Fruit fly (Drosophila melanogaster) whole organism, adult: Measurements from ENCODE around the gene CG31751.

Experiments used
- CG11617 ChIP-seq: fragments of 200-800 bp; sonication (Bioruptor generic); optimal IDR thresholded peaks from 2 replicates; lab custom pipeline; 2017; ENCODE audit warnings: mild to moderate bottlenecking, missing biosample characterization, missing genetic modification reagents, missing genetic modification characterization
- CG12768 ChIP-seq: fragments of 200-800 bp; sonication (Bioruptor generic); optimal IDR thresholded peaks from 2 replicates; lab custom pipeline; 2017; ENCODE audit warnings: missing biosample characterization, missing genetic modification characterization, mild to moderate bottlenecking, moderate library complexity, missing genetic modification reagents
- CG14711 ChIP-seq: fragments of 200-800 bp; sonication (Bioruptor generic); optimal IDR thresholded peaks from 2 replicates; lab custom pipeline; 2018; ENCODE audit warnings: missing biosample characterization, mild to moderate bottlenecking, missing genetic modification characterization, moderate library complexity
- CG1620 ChIP-seq: fragments of 200-800 bp; sonication (Bioruptor generic); optimal IDR thresholded peaks from 2 replicates; lab custom pipeline; 2016; ENCODE audit warnings: missing biosample characterization, missing genetic modification characterization
- CG33017 ChIP-seq: fragments of 200-800 bp; sonication (Bioruptor generic); optimal IDR thresholded peaks from 2 replicates; lab custom pipeline; 2018; ENCODE audit warnings: missing biosample characterization, mild to moderate bottlenecking, missing genetic modification characterization, moderate library complexity
- CG5204 ChIP-seq: fragments of 200-800 bp; sonication (Bioruptor generic); optimal IDR thresholded peaks from 2 replicates; lab custom pipeline; 2016; ENCODE audit warnings: missing biosample characterization, missing genetic modification characterization
- CG7045 ChIP-seq: fragments of 200-800 bp; sonication (Bioruptor generic); optimal IDR thresholded peaks from 2 replicates; lab custom pipeline; 2017; ENCODE audit warnings: missing biosample characterization, mild to moderate bottlenecking, missing genetic modification characterization
- CG7101 ChIP-seq: fragments of 200-800 bp; sonication (Bioruptor generic); optimal IDR thresholded peaks from 2 replicates; lab custom pipeline; 2018; ENCODE audit warnings: missing biosample characterization, mild to moderate bottlenecking, missing genetic modification characterization, moderate library complexity
- Clk ChIP-seq: fragments of 200-800 bp; sonication (Bioruptor generic); optimal IDR thresholded peaks from 2 replicates; lab custom pipeline; 2017; ENCODE audit warnings: missing biosample characterization, missing genetic modification characterization
- Crg-1 ChIP-seq: fragments of 200-800 bp; sonication (Bioruptor generic); optimal IDR thresholded peaks from 2 replicates; lab custom pipeline; 2016; ENCODE audit warnings: missing biosample characterization, missing genetic modification characterization
- Hr96 ChIP-seq: fragments of 200-800 bp; sonication (Bioruptor generic); optimal IDR thresholded peaks from 2 replicates; lab custom pipeline; 2016; ENCODE audit warnings: missing biosample characterization, missing genetic modification characterization
- Mnt ChIP-seq: fragments of 200-800 bp; sonication (Bioruptor generic); optimal IDR thresholded peaks from 2 replicates; lab custom pipeline; 2016; ENCODE audit warnings: missing biosample characterization, mild to moderate bottlenecking, missing genetic modification characterization
- bab1 ChIP-seq: fragments of 200-800 bp; sonication (Bioruptor generic); optimal IDR thresholded peaks from 3 replicates; lab custom pipeline; 2019; ENCODE audit warnings: missing biosample characterization, mild to moderate bottlenecking, missing genetic modification characterization, moderate library complexity
- cic ChIP-seq: fragments of 200-800 bp; sonication (Bioruptor generic); optimal IDR thresholded peaks from 2 replicates; lab custom pipeline; 2017; ENCODE audit warnings: missing biosample characterization, mild to moderate bottlenecking, missing genetic modification characterization, moderate library complexity
- cnc ChIP-seq, 2 experiments: fragments of >200 bp; optimal IDR thresholded peaks; 2 replicates each; lab custom pipeline; 2017
- kay ChIP-seq: fragments of 200-800 bp; sonication (Bioruptor generic); peaks from one replicate; lab custom pipeline; 2016; ENCODE audit warnings: missing biosample characterization, missing genetic modification characterization, borderline replicate concordance
- ovo ChIP-seq: fragments of 200-800 bp; sonication (Bioruptor generic); optimal IDR thresholded peaks from 2 replicates; lab custom pipeline; 2016; ENCODE audit warnings: missing biosample characterization, missing genetic modification characterization
- pad ChIP-seq: fragments of 200-800 bp; sonication (Bioruptor generic); optimal IDR thresholded peaks from 3 replicates; lab custom pipeline; 2017; ENCODE audit warnings: missing biosample characterization, missing genetic modification characterization, mild to moderate bottlenecking, moderate library complexity, missing genetic modification reagents
- tj ChIP-seq: fragments of 200-800 bp; sonication (Bioruptor generic); optimal IDR thresholded peaks from 3 replicates; lab custom pipeline; 2017; ENCODE audit warnings: missing biosample characterization, mild to moderate bottlenecking, missing genetic modification characterization, moderate library complexity
- toe ChIP-seq: fragments of 200-800 bp; sonication (Bioruptor generic); optimal IDR thresholded peaks from 2 replicates; lab custom pipeline; 2016; ENCODE audit warnings: missing biosample characterization, missing genetic modification characterization

CG31751 gene

dm6 chr2L:18717365-18718011 lies 40.5 kb downstream of the CG31751 start:
- TF ChIP-seq bab1 (GFP tag; lab: Kevin White, UChicago) (no peak), CG7045 (GFP tag; lab: Kevin White, UChicago) (no peak), CG1620 (GFP tag; lab: Kevin White, UChicago) (no peak), Clk (GFP tag; lab: Kevin White, UChicago) (no peak), kay (GFP tag; lab: Kevin White, UChicago) (no peak), cnc (optimal IDR thresholded peaks at IDR 0.05; lab: Kevin White, UChicago) (no peak), pad (GFP tag; lab: Kevin White, UChicago) (no peak), Mnt (GFP tag; lab: Kevin White, UChicago) (no peak), CG14711 (tag; lab: Kevin White, UChicago) (no peak), Hr96 (GFP tag; lab: Kevin White, UChicago) (no peak), CG12768 (GFP tag; lab: Kevin White, UChicago) (no peak), cic (GFP tag; lab: Kevin White, UChicago) (no peak), CG11617 (GFP tag; lab: Kevin White, UChicago) (no peak), CG33017 (no peak), CG5204 (GFP tag; lab: Kevin White, UChicago) (no peak)

DNA sequence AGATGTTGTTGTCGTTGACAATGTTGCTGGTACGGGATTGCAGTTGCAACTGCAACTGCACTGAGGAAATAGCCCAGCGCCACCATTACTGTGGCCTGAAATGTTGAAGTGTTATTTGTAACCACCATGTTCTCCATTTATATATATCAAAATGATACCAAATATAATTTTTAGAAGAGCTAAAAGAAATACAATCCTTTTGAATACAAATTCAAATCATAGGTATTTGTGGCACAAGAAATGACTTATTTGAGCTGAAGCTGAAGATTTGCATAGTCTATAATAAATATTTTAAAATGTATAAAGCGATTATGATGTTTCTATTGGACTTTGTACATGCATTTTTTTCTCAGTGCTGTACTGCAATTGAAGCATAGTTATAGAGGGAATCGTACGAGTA lies 42.6 kb downstream of the CG31751 start:
- TF ChIP-seq CG7101 (tag; lab: Kevin White, UChicago) = no peak
- TF ChIP-seq kay (GFP tag; lab: Kevin White, UChicago) = no peak
- no peak for TF ChIP-seq tj
- TF ChIP-seq CG1620 (GFP tag; lab: Kevin White, UChicago) = no peak
- TF ChIP-seq CG11617 (GFP tag; lab: Kevin White, UChicago) = no peak
- TF ChIP-seq CG14711 (tag; lab: Kevin White, UChicago) = no peak
- no peak for TF ChIP-seq Clk (GFP tag; lab: Kevin White, UChicago)
- TF ChIP-seq cic (GFP tag; lab: Kevin White, UChicago) = no peak
- TF ChIP-seq cnc (optimal IDR thresholded peaks at IDR 0.05; lab: Kevin White, UChicago) = no peak
- TF ChIP-seq bab1 (GFP tag; lab: Kevin White, UChicago) = no peak
- TF ChIP-seq pad (GFP tag; lab: Kevin White, UChicago) = no peak
- no peak for TF ChIP-seq CG33017
- TF ChIP-seq CG12768 (GFP tag; lab: Kevin White, UChicago) = no peak
- no peak for TF ChIP-seq Mnt (GFP tag; lab: Kevin White, UChicago)
- no peak for TF ChIP-seq CG7045 (GFP tag; lab: Kevin White, UChicago)
- TF ChIP-seq toe (GFP tag; lab: Kevin White, UChicago) = no peak

DNA sequence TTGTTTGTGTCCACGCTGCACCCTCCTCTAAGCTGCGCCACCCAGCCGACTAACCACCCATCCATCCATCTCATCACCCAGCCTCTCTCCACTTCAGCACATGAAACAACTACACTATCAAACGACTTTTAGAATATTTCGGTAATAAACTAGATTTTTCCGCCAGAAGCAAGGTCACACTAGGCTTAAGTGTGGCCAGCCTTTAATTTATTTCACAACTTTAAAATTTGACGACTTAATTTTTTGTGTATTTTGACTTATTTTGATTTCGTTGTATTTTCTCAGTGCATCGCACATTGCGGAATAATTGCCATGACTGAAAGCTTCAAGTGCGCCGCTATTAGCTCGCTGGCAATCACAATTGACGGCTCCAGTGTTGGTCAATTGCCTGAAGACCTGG lies 47.8 kb downstream of the CG31751 start:
- TF ChIP-seq pad (GFP tag; lab: Kevin White, UChicago) (no peak), CG1620 (GFP tag; lab: Kevin White, UChicago) (no peak), CG12768 (GFP tag; lab: Kevin White, UChicago) (no peak), tj (no peak), CG7045 (GFP tag; lab: Kevin White, UChicago) (no peak), cnc (optimal IDR thresholded peaks at IDR 0.05; lab: Kevin White, UChicago) (no peak), Hr96 (GFP tag; lab: Kevin White, UChicago) (no peak), Crg-1 (no peak), bab1 (GFP tag; lab: Kevin White, UChicago) (no peak), kay (GFP tag; lab: Kevin White, UChicago) (no peak), Clk (GFP tag; lab: Kevin White, UChicago) (no peak)

- TF ChIP-seq pad (GFP tag; lab: Kevin White, UChicago) = no peak
- TF ChIP-seq toe (GFP tag; lab: Kevin White, UChicago) = no peak
- TF ChIP-seq CG7101 (tag; lab: Kevin White, UChicago) = no peak
- no peak for TF ChIP-seq CG5204 (GFP tag; lab: Kevin White, UChicago)
- TF ChIP-seq CG7045 (GFP tag; lab: Kevin White, UChicago) = no peak
- TF ChIP-seq Crg-1 = no peak
- no peak for TF ChIP-seq CG1620 (GFP tag; lab: Kevin White, UChicago)
- no peak for TF ChIP-seq kay (GFP tag; lab: Kevin White, UChicago)
- no peak for TF ChIP-seq tj
- TF ChIP-seq CG33017 = no peak
- no peak for TF ChIP-seq cic (GFP tag; lab: Kevin White, UChicago)
- TF ChIP-seq Hr96 (GFP tag; lab: Kevin White, UChicago) = no peak
Measured at dm6 chr2L:18727986-18728385, 51.0 kb downstream of the CG31751 start.

DNA sequence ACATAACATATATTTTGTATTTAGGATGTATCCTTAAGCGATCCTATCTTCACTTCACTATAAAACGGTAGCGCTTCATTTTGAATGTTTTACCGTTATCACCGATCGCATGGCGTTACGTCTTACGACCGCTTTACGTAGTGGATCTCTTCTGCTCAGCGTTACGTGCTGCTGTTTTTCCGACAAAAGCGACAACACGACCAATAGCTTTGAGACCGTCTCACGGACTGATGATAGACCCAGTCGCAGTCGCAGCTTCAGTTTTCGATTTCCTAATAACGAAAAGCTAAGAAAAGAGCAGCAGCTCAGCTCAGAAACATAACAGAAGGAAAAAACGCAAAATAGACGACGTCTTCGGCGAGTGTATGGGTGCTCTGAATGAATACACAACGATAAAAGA lies 55.3 kb downstream of the CG31751 start, which contains the start of gene CG10348:
CG10348 (minus strand) TSS at position 234 of the 400 bp plus-strand sequence.
- TF ChIP-seq Hr96 (GFP tag; lab: Kevin White, UChicago) (no peak), CG1620 (GFP tag; lab: Kevin White, UChicago) (no peak), CG5204 (GFP tag; lab: Kevin White, UChicago) (no peak), bab1 (GFP tag; lab: Kevin White, UChicago) (no peak), Crg-1 (no peak), CG14711 (tag; lab: Kevin White, UChicago) (no peak), CG7045 (GFP tag; lab: Kevin White, UChicago) (no peak), kay (GFP tag; lab: Kevin White, UChicago) (no peak), ovo (no peak), cnc (optimal IDR thresholded peaks at IDR 0.05; lab: Kevin White, UChicago) (no peak), tj (no peak), CG12768 (GFP tag; lab: Kevin White, UChicago) (no peak), Clk (GFP tag; lab: Kevin White, UChicago) (no peak), pad (GFP tag; lab: Kevin White, UChicago) (no peak), CG7101 (tag; lab: Kevin White, UChicago) (no peak), Mnt (GFP tag; lab: Kevin White, UChicago) (no peak), toe (GFP tag; lab: Kevin White, UChicago) (no peak), cic (GFP tag; lab: Kevin White, UChicago) (no peak), CG11617 (GFP tag; lab: Kevin White, UChicago) (no peak)
